Worm (Caenorhabditis elegans): ENCODE data around the gene ttr-52.

- no peak for TF ChIP-seq him-1 (tag; optimal IDR thresholded peaks at IDR 0.05)
- no peak for TF ChIP-seq dao-5 (tag; optimal IDR thresholded peaks at IDR 0.05)
- TF ChIP-seq W03F9.2 (tag; optimal IDR thresholded peaks at IDR 0.05): no peak
Measured at ce11 chrIII:13409498-13409897, 5.0 kb downstream of the ttr-52 start, which contains the start of gene myo-6.

Data from whole organism, L4/young adult.